Worm (Caenorhabditis elegans): ENCODE results near the gene phy-4.

Gene phy-4

ce11 chrV:19477852-19478251 lies 35.6 kb downstream of the phy-4 start, which contains the start of gene Y43F8B.9:
Y43F8B.9 (plus strand) TSS chrV:19478152.
- no peak for TF ChIP-seq unc-39 (tag; optimal IDR thresholded peaks at IDR 0.05)
- TF ChIP-seq lin-11 (tag; optimal IDR thresholded peaks at IDR 0.05) = no peak
- TF ChIP-seq nhr-11 (tag; optimal IDR thresholded peaks at IDR 0.05) = no peak
- TF ChIP-seq nhr-25 (tag; optimal IDR thresholded peaks at IDR 0.05) = no peak
- TF ChIP-seq sma-9 (GFP tag; optimal IDR thresholded peaks at IDR 0.05) = no peak
- TF ChIP-seq sma-9 (tag; optimal IDR thresholded peaks at IDR 0.05) = no peak
- TF ChIP-seq nhr-23 (tag; optimal IDR thresholded peaks at IDR 0.05) = no peak
- TF ChIP-seq Y55F3AM.14 (GFP tag; optimal IDR thresholded peaks at IDR 0.05) = no peak

- TF ChIP-seq mbf-1 (tag; optimal IDR thresholded peaks at IDR 0.05) (no peak), nhr-25 (tag; optimal IDR thresholded peaks at IDR 0.05) (no peak), zag-1 (tag; optimal IDR thresholded peaks at IDR 0.05) (no peak), ceh-82 (tag; optimal IDR thresholded peaks at IDR 0.05) (no peak), aly-2 (tag; optimal IDR thresholded peaks at IDR 0.05) (no peak), mdl-1 (tag; optimal IDR thresholded peaks at IDR 0.05) (no peak), nhr-23 (tag; optimal IDR thresholded peaks at IDR 0.05) (no peak), gmeb-1 (tag; optimal IDR thresholded peaks at IDR 0.05) (no peak), sma-9 (GFP tag; optimal IDR thresholded peaks at IDR 0.05) (no peak), sma-9 (tag; optimal IDR thresholded peaks at IDR 0.05) (no peak), ztf-11 (tag; optimal IDR thresholded peaks at IDR 0.05) (no peak), F13H6.1 (tag; optimal IDR thresholded peaks at IDR 0.05) (no peak)
Measured at ce11 chrV:19477302-19477701, 36.1 kb downstream of the phy-4 start.

ce11 chrV:19473842-19474514 lies 39.5 kb downstream of the phy-4 start, which contains the start of gene Y43F8B.10:
Y43F8B.10 (plus strand) TSS chrV:19474464.
- no peak for TF ChIP-seq sma-3 (GFP tag; optimal IDR thresholded peaks at IDR 0.05)
- no peak for TF ChIP-seq nhr-12 (tag; optimal IDR thresholded peaks at IDR 0.05)
- TF ChIP-seq unc-62 (GFP tag; optimal IDR thresholded peaks at IDR 0.05) = no peak

ce11 chrV:19470385-19470784 lies 43.1 kb downstream of the phy-4 start, which contains the start of gene Y43F8B.11:
Y43F8B.11 (plus strand) TSS chrV:19470685.
- no peak for TF ChIP-seq snpc-4 (tag; optimal IDR thresholded peaks at IDR 0.05)
- no peak for TF ChIP-seq unc-39 (tag; optimal IDR thresholded peaks at IDR 0.05)
- no peak for TF ChIP-seq sma-3 (GFP tag; optimal IDR thresholded peaks at IDR 0.05)
- TF ChIP-seq ama-1 (optimal IDR thresholded peaks at IDR 0.05) = no peak
- no peak for TF ChIP-seq nhr-10 (tag; optimal IDR thresholded peaks at IDR 0.05)
- TF ChIP-seq lin-39 (tag; optimal IDR thresholded peaks at IDR 0.05) = no peak
- no peak for TF ChIP-seq ceh-82 (tag; optimal IDR thresholded peaks at IDR 0.05)
- TF ChIP-seq nhr-21 (tag; optimal IDR thresholded peaks at IDR 0.05) = no peak
- no peak for TF ChIP-seq ceh-16 (tag; optimal IDR thresholded peaks at IDR 0.05)
- no peak for TF ChIP-seq mab-5 (tag; optimal IDR thresholded peaks at IDR 0.05)

ce11 chrV:19468083-19468482 lies 45.4 kb downstream of the phy-4 start, which contains the start of gene Y43F8B.12:
Y43F8B.12 (plus strand) TSS chrV:19468383.
- TF ChIP-seq sma-3 (GFP tag; optimal IDR thresholded peaks at IDR 0.05) = no peak
- no peak for TF ChIP-seq mdl-1 (tag; optimal IDR thresholded peaks at IDR 0.05)
- no peak for TF ChIP-seq ceh-82 (tag; optimal IDR thresholded peaks at IDR 0.05)
- no peak for TF ChIP-seq elt-1 (tag; optimal IDR thresholded peaks at IDR 0.05)
- no peak for TF ChIP-seq nhr-77 (tag; optimal IDR thresholded peaks at IDR 0.05)
- TF ChIP-seq zag-1 (tag; optimal IDR thresholded peaks at IDR 0.05) = no peak
- no peak for TF ChIP-seq crh-2 (tag; optimal IDR thresholded peaks at IDR 0.05)
- no peak for TF ChIP-seq nhr-12 (tag; optimal IDR thresholded peaks at IDR 0.05)
- no peak for TF ChIP-seq fos-1 (tag; optimal IDR thresholded peaks at IDR 0.05)
- no peak for TF ChIP-seq sem-4 (tag; optimal IDR thresholded peaks at IDR 0.05)
- no peak for TF ChIP-seq nhr-11 (tag; optimal IDR thresholded peaks at IDR 0.05)
- no peak for TF ChIP-seq nhr-10 (tag; optimal IDR thresholded peaks at IDR 0.05)
- no peak for TF ChIP-seq Y55F3AM.14 (GFP tag; optimal IDR thresholded peaks at IDR 0.05)
- no peak for TF ChIP-seq nhr-237 (tag; optimal IDR thresholded peaks at IDR 0.05)

- no peak for TF ChIP-seq aly-2 (tag; optimal IDR thresholded peaks at IDR 0.05)
- TF ChIP-seq lin-39 (tag; optimal IDR thresholded peaks at IDR 0.05) = no peak
- peak; percentile 14 for TF ChIP-seq crh-2 (tag; optimal IDR thresholded peaks at IDR 0.05)
- TF ChIP-seq zag-1 (tag; optimal IDR thresholded peaks at IDR 0.05) = no peak
- no peak for TF ChIP-seq elt-3 (tag; optimal IDR thresholded peaks at IDR 0.05)
- peak; percentile 92 for TF ChIP-seq fos-1 (tag; optimal IDR thresholded peaks at IDR 0.05)
- TF ChIP-seq gmeb-1 (tag; optimal IDR thresholded peaks at IDR 0.05) = peak; percentile 2
- no peak for TF ChIP-seq nhr-77 (tag; optimal IDR thresholded peaks at IDR 0.05)
Measured at ce11 chrV:19467574-19467973, 45.9 kb downstream of the phy-4 start, which contains the start of gene Y43F8B.23. Y43F8B.23 (minus strand) TSS chrV:19467648.
